Fruit fly (Drosophila melanogaster) whole organism, adult: ENCODE measurements around the gene CG14435.

Experiments used
- CG11617 ChIP-seq: fragments of 200-800 bp; sonication (Bioruptor generic); optimal IDR thresholded peaks from 2 replicates; lab custom pipeline; 2017; ENCODE audit warnings: mild to moderate bottlenecking, missing biosample characterization, missing genetic modification reagents, missing genetic modification characterization
- CG14711 ChIP-seq: fragments of 200-800 bp; sonication (Bioruptor generic); optimal IDR thresholded peaks from 2 replicates; lab custom pipeline; 2018; ENCODE audit warnings: missing biosample characterization, mild to moderate bottlenecking, missing genetic modification characterization, moderate library complexity
- CG1620 ChIP-seq: fragments of 200-800 bp; sonication (Bioruptor generic); optimal IDR thresholded peaks from 2 replicates; lab custom pipeline; 2016; ENCODE audit warnings: missing biosample characterization, missing genetic modification characterization
- CG5204 ChIP-seq: fragments of 200-800 bp; sonication (Bioruptor generic); optimal IDR thresholded peaks from 2 replicates; lab custom pipeline; 2016; ENCODE audit warnings: missing biosample characterization, missing genetic modification characterization
- Hr96 ChIP-seq: fragments of 200-800 bp; sonication (Bioruptor generic); optimal IDR thresholded peaks from 2 replicates; lab custom pipeline; 2016; ENCODE audit warnings: missing biosample characterization, missing genetic modification characterization
- Mnt ChIP-seq: fragments of 200-800 bp; sonication (Bioruptor generic); optimal IDR thresholded peaks from 2 replicates; lab custom pipeline; 2016; ENCODE audit warnings: missing biosample characterization, mild to moderate bottlenecking, missing genetic modification characterization
- bab1 ChIP-seq: fragments of 200-800 bp; sonication (Bioruptor generic); optimal IDR thresholded peaks from 3 replicates; lab custom pipeline; 2019; ENCODE audit warnings: missing biosample characterization, mild to moderate bottlenecking, missing genetic modification characterization, moderate library complexity
- cnc ChIP-seq, 2 experiments: fragments of >200 bp; optimal IDR thresholded peaks; 2 replicates each; lab custom pipeline; 2017
- ovo ChIP-seq: fragments of 200-800 bp; sonication (Bioruptor generic); optimal IDR thresholded peaks from 2 replicates; lab custom pipeline; 2016; ENCODE audit warnings: missing biosample characterization, missing genetic modification characterization

DNA sequence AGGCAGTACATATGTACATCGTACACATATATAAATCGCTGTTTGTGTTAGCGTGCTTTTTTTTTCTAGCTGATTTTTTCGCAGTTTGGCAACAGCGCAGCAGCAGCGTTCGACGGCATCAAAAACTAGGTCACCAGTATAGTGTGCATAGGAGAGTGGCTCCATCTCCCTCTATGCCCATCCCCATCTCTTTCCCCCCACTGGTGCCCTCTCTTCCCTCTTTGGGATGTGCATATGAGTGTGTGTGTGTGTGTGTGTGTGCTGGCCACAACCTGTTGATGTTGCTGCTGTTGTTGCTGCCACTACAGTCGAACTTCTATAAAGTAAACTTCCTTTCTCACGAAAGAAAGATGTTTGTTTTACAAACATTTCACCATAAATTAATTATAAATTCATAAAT, 28.0 kb upstream of the CG14435 start:
- no peak for TF ChIP-seq cnc (optimal IDR thresholded peaks at IDR 0.05; lab: Kevin White, UChicago)
- no peak for TF ChIP-seq ovo (GFP tag; lab: Kevin White, UChicago)
- TF ChIP-seq Hr96 (GFP tag; lab: Kevin White, UChicago) = no peak
- TF ChIP-seq CG11617 (GFP tag; lab: Kevin White, UChicago) = no peak
- no peak for TF ChIP-seq CG14711
- TF ChIP-seq Mnt (GFP tag; lab: Kevin White, UChicago) = no peak
- no peak for TF ChIP-seq bab1
- no peak for TF ChIP-seq CG5204 (GFP tag; lab: Kevin White, UChicago)
- no peak for TF ChIP-seq CG1620
